Worm (Caenorhabditis elegans): ENCODE measurements around the gene srz-100.

DNA sequence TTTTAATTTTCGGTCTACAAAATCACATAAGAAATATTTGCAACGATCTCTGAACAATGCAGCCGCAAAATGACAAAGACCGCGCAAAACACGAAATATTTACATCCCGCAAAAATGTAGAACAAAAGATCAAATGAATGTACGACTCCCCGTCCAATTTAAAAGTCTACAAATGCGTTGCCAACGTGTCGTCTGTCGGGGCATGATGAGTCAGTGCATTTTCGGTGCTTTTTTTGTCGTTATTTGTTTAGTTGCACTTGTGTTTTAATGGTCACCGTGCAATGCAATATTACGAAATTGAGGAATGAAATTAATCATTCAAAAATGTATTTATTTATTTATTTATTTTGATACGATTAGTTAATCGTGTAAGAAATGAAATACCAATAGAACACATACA, 7.1 kb upstream of the srz-100 start:
- TF ChIP-seq K09A11.1 (tag; optimal IDR thresholded peaks at IDR 0.05; ENCODE audit: insufficient read depth) (no peak), npax-4 (tag; optimal IDR thresholded peaks at IDR 0.05) (no peak), ets-4 (tag; optimal IDR thresholded peaks at IDR 0.05) (no peak)
